Worm (Caenorhabditis elegans): ENCODE measurements around the gene sap-49.

Gene sap-49

DNA sequence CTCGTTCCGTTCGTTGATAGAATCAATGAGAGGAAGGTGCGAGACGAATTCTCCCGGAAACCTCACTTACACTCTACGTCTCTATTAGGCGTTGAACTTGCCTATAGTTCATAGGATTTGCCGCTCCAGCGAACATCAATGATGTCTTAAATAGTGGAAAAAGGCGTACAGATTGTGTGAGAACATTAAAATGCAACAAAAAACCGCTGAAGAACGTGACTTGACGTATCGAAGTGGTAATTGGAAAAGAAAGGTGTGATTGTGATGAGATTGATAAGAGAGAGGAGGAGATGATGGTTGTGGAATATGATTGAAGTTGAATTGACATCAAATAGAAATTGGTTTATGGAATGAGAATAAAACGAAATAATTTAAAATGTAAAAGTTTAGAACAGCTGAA lies 1.6 kb downstream of the sap-49 start:
- TF ChIP-seq nhr-25 (tag; optimal IDR thresholded peaks at IDR 0.05) (no peak), nhr-11 (tag; optimal IDR thresholded peaks at IDR 0.05) (no peak), elt-2 (tag; optimal IDR thresholded peaks at IDR 0.05) (peak; percentile 52)

DNA sequence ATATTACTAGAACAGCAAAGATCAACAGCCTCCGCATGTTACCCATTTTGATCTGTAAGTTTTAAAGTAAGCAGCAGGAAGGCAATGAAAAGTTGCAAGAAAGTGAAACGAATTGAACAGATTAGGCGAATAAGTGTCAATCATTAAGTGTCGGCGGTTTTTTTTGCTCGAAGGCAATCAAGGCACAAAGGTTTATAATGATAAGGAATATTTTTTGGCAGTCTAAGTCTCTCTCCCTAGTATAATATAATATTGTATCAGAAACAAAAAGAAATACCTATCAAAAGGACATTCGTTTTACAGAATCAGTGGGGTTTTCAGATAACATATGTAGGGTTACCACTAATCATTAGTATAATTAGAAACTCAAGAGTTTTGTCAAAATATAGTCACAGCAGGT lies 2.9 kb downstream of the sap-49 start, which contains the start of gene nrf-6:
Gene nrf-6 (minus strand): TSS at position 52 of the 400 bp plus-strand sequence.
- TF ChIP-seq elt-2 (tag; optimal IDR thresholded peaks at IDR 0.05) = peak; percentile 87
- no peak for TF ChIP-seq elt-1 (tag; optimal IDR thresholded peaks at IDR 0.05)
- no peak for TF ChIP-seq lin-39 (tag; optimal IDR thresholded peaks at IDR 0.05)
- no peak for TF ChIP-seq ztf-4 (tag; optimal IDR thresholded peaks at IDR 0.05)
- peak; percentile 62 for TF ChIP-seq pqm-1 (tag; optimal IDR thresholded peaks at IDR 0.05)
- TF ChIP-seq snpc-4 (tag; optimal IDR thresholded peaks at IDR 0.05) = no peak
- no peak for TF ChIP-seq hmg-11 (tag; optimal IDR thresholded peaks at IDR 0.05)

DNA sequence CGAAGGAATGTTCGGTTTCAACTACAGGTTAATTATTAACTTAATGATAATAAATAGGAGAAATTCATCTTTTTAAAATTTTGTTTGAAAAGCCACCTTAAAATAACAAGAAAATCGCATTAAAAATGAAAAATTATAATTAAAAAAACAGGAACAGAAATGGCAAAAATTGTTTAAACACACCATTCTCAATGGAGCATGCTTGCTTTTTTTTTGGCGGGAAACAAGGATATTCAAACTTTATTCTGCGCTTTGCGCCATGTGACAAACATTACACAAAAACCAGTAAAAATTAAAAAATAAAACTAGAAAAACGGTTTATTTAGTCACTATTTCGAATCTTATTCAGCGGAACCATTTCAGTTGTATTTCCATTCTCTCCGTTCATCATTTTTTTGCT lies 6.8 kb downstream of the sap-49 start:
- TF ChIP-seq mdl-1 (tag; optimal IDR thresholded peaks at IDR 0.05) (no peak), snpc-4 (tag; optimal IDR thresholded peaks at IDR 0.05) (no peak), lin-39 (tag; optimal IDR thresholded peaks at IDR 0.05) (no peak), nhr-25 (tag; optimal IDR thresholded peaks at IDR 0.05) (no peak), unc-39 (tag; optimal IDR thresholded peaks at IDR 0.05) (no peak), pha-4 (tag; optimal IDR thresholded peaks at IDR 0.05) (no peak), nhr-67 (tag; optimal IDR thresholded peaks at IDR 0.05) (no peak), egl-27 (tag; optimal IDR thresholded peaks at IDR 0.05) (no peak), fkh-2 (tag; optimal IDR thresholded peaks at IDR 0.05) (no peak), ceh-9 (tag; optimal IDR thresholded peaks at IDR 0.05) (no peak), nhr-237 (tag; optimal IDR thresholded peaks at IDR 0.05) (no peak), pqm-1 (tag; optimal IDR thresholded peaks at IDR 0.05) (no peak), elt-2 (tag; optimal IDR thresholded peaks at IDR 0.05) (no peak), nhr-23 (tag; optimal IDR thresholded peaks at IDR 0.05) (no peak)

DNA sequence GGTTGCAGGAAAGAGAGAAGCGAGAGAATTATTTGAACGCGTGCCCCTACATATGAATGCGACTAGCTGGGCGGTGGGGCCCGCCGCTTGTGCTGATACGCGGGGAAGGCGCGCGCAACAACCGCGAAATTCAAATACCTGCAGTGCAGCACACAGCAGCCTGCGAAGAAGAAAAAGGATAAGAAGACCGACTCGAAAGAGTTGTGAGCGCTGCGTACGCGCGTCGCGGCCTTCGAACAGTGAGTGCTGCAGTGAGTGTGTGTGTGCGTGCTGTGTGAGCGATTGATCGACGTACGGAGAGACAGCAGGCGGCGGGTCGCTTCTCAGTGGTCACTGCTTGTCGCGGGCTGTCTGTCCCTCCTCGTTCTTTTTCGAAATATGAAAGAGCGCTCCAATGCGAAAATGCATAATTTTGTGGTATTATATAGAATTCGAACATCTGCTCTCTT lies 7.3 kb downstream of the sap-49 start:
- TF ChIP-seq ceh-82 (tag; optimal IDR thresholded peaks at IDR 0.05) = peak; percentile 43
- peak; percentile 5 for TF ChIP-seq sea-2 (GFP tag; optimal IDR thresholded peaks at IDR 0.05)
- peak; percentile 93 for TF ChIP-seq nfya-1 (tag; optimal IDR thresholded peaks at IDR 0.05; ENCODE audit: insufficient read depth)
- TF ChIP-seq R02D3.7 (tag; optimal IDR thresholded peaks at IDR 0.05) = peak; percentile 73
- TF ChIP-seq mdl-1 (tag; optimal IDR thresholded peaks at IDR 0.05) = peak; percentile 18
- TF ChIP-seq unc-62 (GFP tag; optimal IDR thresholded peaks at IDR 0.05) = peak; percentile 37
- no peak for TF ChIP-seq zag-1 (tag; optimal IDR thresholded peaks at IDR 0.05)
- peak; percentile 73 for TF ChIP-seq nhr-43 (tag; optimal IDR thresholded peaks at IDR 0.05; ENCODE audit: poor library complexity, severe bottlenecking)
- peak; percentile 19 for TF ChIP-seq nhr-11 (tag; optimal IDR thresholded peaks at IDR 0.05)
- TF ChIP-seq hmg-11 (tag; optimal IDR thresholded peaks at IDR 0.05) = peak; percentile 98
- TF ChIP-seq egl-27 (tag; optimal IDR thresholded peaks at IDR 0.05) = peak; percentile 79
- TF ChIP-seq skn-1 (tag; optimal IDR thresholded peaks at IDR 0.05) = peak; percentile 60
- peak; percentile 78 for TF ChIP-seq ceh-28 (tag; optimal IDR thresholded peaks at IDR 0.05)
- peak; percentile 88 for TF ChIP-seq elt-2 (tag; optimal IDR thresholded peaks at IDR 0.05)
- peak; percentile 35 for TF ChIP-seq egl-5 (tag; optimal IDR thresholded peaks at IDR 0.05)
- peak; percentile 50 for TF ChIP-seq nhr-25 (tag; optimal IDR thresholded peaks at IDR 0.05)
- TF ChIP-seq snpc-4 (tag; optimal IDR thresholded peaks at IDR 0.05) = peak; percentile 81
- TF ChIP-seq unc-39 (tag; optimal IDR thresholded peaks at IDR 0.05) = no peak
- no peak for TF ChIP-seq nhr-237 (tag; optimal IDR thresholded peaks at IDR 0.05)
- TF ChIP-seq ztf-11 (tag; optimal IDR thresholded peaks at IDR 0.05) = no peak
- TF ChIP-seq lin-15B (tag; optimal IDR thresholded peaks at IDR 0.05) = peak; percentile 95
- TF ChIP-seq tbx-2 (tag; optimal IDR thresholded peaks at IDR 0.05) = peak; percentile 77
- TF ChIP-seq pqm-1 (tag; optimal IDR thresholded peaks at IDR 0.05) = peak; percentile 45
- no peak for TF ChIP-seq nhr-28 (tag; optimal IDR thresholded peaks at IDR 0.05)
- no peak for TF ChIP-seq nhr-77 (tag; optimal IDR thresholded peaks at IDR 0.05)
- TF ChIP-seq ZK546.5 (tag; optimal IDR thresholded peaks at IDR 0.05) = no peak
- TF ChIP-seq daf-12 (tag; optimal IDR thresholded peaks at IDR 0.05) = no peak
- no peak for TF ChIP-seq eor-1 (tag; optimal IDR thresholded peaks at IDR 0.05)
- no peak for TF ChIP-seq ceh-9 (tag; optimal IDR thresholded peaks at IDR 0.05)
- TF ChIP-seq lin-39 (tag; optimal IDR thresholded peaks at IDR 0.05) = peak; percentile 91
- TF ChIP-seq lsy-12 (tag; optimal IDR thresholded peaks at IDR 0.05) = peak; percentile 82
- no peak for TF ChIP-seq nhr-67 (tag; optimal IDR thresholded peaks at IDR 0.05)
- TF ChIP-seq ztf-4 (tag; optimal IDR thresholded peaks at IDR 0.05) = no peak
- TF ChIP-seq fkh-2 (tag; optimal IDR thresholded peaks at IDR 0.05) = no peak
- no peak for TF ChIP-seq elt-3 (tag; optimal IDR thresholded peaks at IDR 0.05)
- peak; percentile 68 for TF ChIP-seq fkh-10 (GFP tag; optimal IDR thresholded peaks at IDR 0.05)
- TF ChIP-seq jun-1 (tag; optimal IDR thresholded peaks at IDR 0.05) = peak; percentile 89
- TF ChIP-seq mml-1 (tag; optimal IDR thresholded peaks at IDR 0.05) = no peak
- no peak for TF ChIP-seq nhr-76 (tag; optimal IDR thresholded peaks at IDR 0.05)
- TF ChIP-seq fos-1 (tag; optimal IDR thresholded peaks at IDR 0.05) = peak; percentile 36
- TF ChIP-seq nhr-12 (tag; optimal IDR thresholded peaks at IDR 0.05) = no peak
- peak; percentile 59 for TF ChIP-seq ama-1 (optimal IDR thresholded peaks at IDR 0.05)
- peak; percentile 67 for TF ChIP-seq pha-4 (tag; optimal IDR thresholded peaks at IDR 0.05)
- TF ChIP-seq elt-1 (tag; optimal IDR thresholded peaks at IDR 0.05) = no peak

Data from whole organism, L3 larva.